Fruit fly (Drosophila melanogaster) whole organism, wandering third instar larva: ENCODE data around the gene Saysd1.

Experiments used
- Abd-B ChIP-seq: fragments of >200 bp; optimal IDR thresholded peaks from 2 replicates; lab custom pipeline; 2017; ENCODE audit warnings: missing biosample characterization, missing genetic modification characterization
- CG32264 ChIP-seq: fragments of 200-800 bp; sonication (Bioruptor generic); optimal IDR thresholded peaks from 2 replicates; lab custom pipeline; 2016; ENCODE audit warnings: missing biosample characterization, missing genetic modification characterization
- CG9705 ChIP-seq: fragments of 200-800 bp; sonication (Bioruptor generic); optimal IDR thresholded peaks from 2 replicates; lab custom pipeline; 2018; ENCODE audit warnings: missing biosample characterization, mild to moderate bottlenecking, missing genetic modification characterization
- CrebA ChIP-seq: fragments of 200-800 bp; sonication (Bioruptor generic); optimal IDR thresholded peaks from 2 replicates; lab custom pipeline; 2016; ENCODE audit warnings: missing biosample characterization, mild to moderate bottlenecking, missing genetic modification characterization, borderline replicate concordance
- Dfd ChIP-seq: fragments of >200 bp; optimal IDR thresholded peaks from 2 replicates; lab custom pipeline; 2017; ENCODE audit warnings: missing biosample characterization, missing genetic modification characterization
- Dif ChIP-seq: fragments of 200-275, 200-300 bp; sonication (Bioruptor generic); optimal IDR thresholded peaks from 2 replicates; lab custom pipeline; 2018; ENCODE audit warnings: missing biosample characterization, missing genetic modification characterization; ENCODE audit not compliant: partially characterized antibody
- GATAd ChIP-seq: sonication (Bioruptor generic); optimal IDR thresholded peaks from 2 replicates; lab custom pipeline; 2016; ENCODE audit warnings: missing biosample characterization, missing genetic modification characterization
- HLH106 ChIP-seq: fragments of 200-800 bp; optimal IDR thresholded peaks from 3 replicates; lab custom pipeline; 2019; ENCODE audit warnings: missing biosample characterization, mild to moderate bottlenecking, missing genetic modification characterization, moderate library complexity
- Hnf4 ChIP-seq: fragments of 200-800 bp; sonication (Bioruptor generic); optimal IDR thresholded peaks from 2 replicates; lab custom pipeline; 2016; ENCODE audit warnings: missing biosample characterization, mild to moderate bottlenecking, missing genetic modification characterization
- Hr78 ChIP-seq: fragments of >200 bp; optimal IDR thresholded peaks from 2 replicates; lab custom pipeline; 2017; ENCODE audit warnings: missing biosample characterization, missing genetic modification characterization
- Hr83 ChIP-seq: fragments of 200-300 bp; sonication (Bioruptor generic); optimal IDR thresholded peaks from 2 replicates; lab custom pipeline; 2016; ENCODE audit warnings: missing biosample characterization, mild to moderate bottlenecking, missing genetic modification characterization, moderate library complexity; ENCODE audit not compliant: poor library complexity, severe bottlenecking
- Jra ChIP-seq: sonication (Bioruptor generic); optimal IDR thresholded peaks from 2 replicates; lab custom pipeline; 2016; ENCODE audit warnings: missing biosample characterization, missing genetic modification characterization
- Mio ChIP-seq: sonication (Bioruptor generic); optimal IDR thresholded peaks from 2 replicates; lab custom pipeline; 2016; ENCODE audit warnings: missing biosample characterization, missing genetic modification characterization
- Myc ChIP-seq: fragments of >200 bp; optimal IDR thresholded peaks from 2 replicates; lab custom pipeline; 2017
- N ChIP-seq: fragments of >200 bp; optimal IDR thresholded peaks from 2 replicates; lab custom pipeline; 2018; ENCODE audit warnings: missing biosample characterization, missing external identifiers, missing genetic modification characterization
- OdsH ChIP-seq: fragments of 200-800 bp; sonication (Bioruptor generic); optimal IDR thresholded peaks from 2 replicates; lab custom pipeline; 2016; ENCODE audit warnings: missing biosample characterization, mild to moderate bottlenecking, missing genetic modification characterization
- Rel ChIP-seq, 2 experiments: fragments of 200-800 bp; sonication (Bioruptor generic) in 1 of 2; optimal IDR thresholded peaks; 2 replicates in 1 of 2; 3 replicates in 1 of 2; lab custom pipeline; 2016 to 2019; ENCODE audit warnings: mild to moderate bottlenecking in 2 of 2, missing biosample characterization in 2 of 2, missing genetic modification characterization in 2 of 2, moderate library complexity in 1 of 2
- Sp1 ChIP-seq: fragments of 200-800 bp; sonication (Bioruptor generic); optimal IDR thresholded peaks from 3 replicates; lab custom pipeline; 2019; ENCODE audit warnings: missing biosample characterization, mild to moderate bottlenecking, missing genetic modification characterization, moderate library complexity
- Vsx2 ChIP-seq: fragments of 200-300, 225-300 bp; sonication (Bioruptor generic); optimal IDR thresholded peaks from 2 replicates; lab custom pipeline; 2018; ENCODE audit warnings: missing biosample characterization, missing genetic modification characterization; ENCODE audit not compliant: partially characterized antibody
- br ChIP-seq: fragments of 200-800 bp; sonication (Bioruptor generic); optimal IDR thresholded peaks from 2 replicates; lab custom pipeline; 2016; ENCODE audit warnings: missing biosample characterization, missing genetic modification characterization
- brk ChIP-seq: fragments of 200-800 bp; sonication (Bioruptor generic); optimal IDR thresholded peaks from 2 replicates; lab custom pipeline; 2016; ENCODE audit warnings: missing biosample characterization, mild to moderate bottlenecking, missing genetic modification characterization
- dl ChIP-seq, 2 experiments: fragments of 175-275, 200-275 bp in 1 of 2; fragments of 200-275 bp in 1 of 2; sonication (Bioruptor generic); optimal IDR thresholded peaks; lab custom pipeline; 2018; ENCODE audit warnings: mild to moderate bottlenecking in 2 of 2, missing biosample characterization in 2 of 2, missing genetic modification characterization in 2 of 2, moderate library complexity in 2 of 2; ENCODE audit not compliant: partially characterized antibody in 2 of 2, insufficient read depth in 1 of 2
- dmrt93B ChIP-seq: fragments of 200-800 bp; sonication (Bioruptor generic); optimal IDR thresholded peaks from 2 replicates; lab custom pipeline; 2018; ENCODE audit warnings: missing biosample characterization, mild to moderate bottlenecking, missing genetic modification characterization
- dsf ChIP-seq: sonication (Bioruptor generic); optimal IDR thresholded peaks from 2 replicates; lab custom pipeline; 2016; ENCODE audit warnings: missing biosample characterization, missing genetic modification characterization, borderline replicate concordance
- ey ChIP-seq: fragments of 200-800 bp; sonication (Bioruptor generic); optimal IDR thresholded peaks from 2 replicates; lab custom pipeline; 2016; ENCODE audit warnings: missing biosample characterization, missing genetic modification characterization
- foxo ChIP-seq, 2 experiments: fragments of 200-800 bp; sonication (Bioruptor generic); optimal IDR thresholded peaks; 2 replicates in 1 of 2; 3 replicates in 1 of 2; lab custom pipeline; 2016 to 2017; ENCODE audit warnings: missing biosample characterization in 2 of 2, missing genetic modification characterization in 2 of 2
- fru ChIP-seq: fragments of 200-800 bp; sonication (Bioruptor generic); optimal IDR thresholded peaks from 3 replicates; lab custom pipeline; 2016; ENCODE audit warnings: missing biosample characterization, mild to moderate bottlenecking, missing genetic modification characterization
- h ChIP-seq: fragments of 200-800 bp; sonication (Bioruptor generic); optimal IDR thresholded peaks from 3 replicates; lab custom pipeline; 2016; ENCODE audit warnings: missing biosample characterization, mild to moderate bottlenecking, missing genetic modification characterization
- jim ChIP-seq: fragments of 175-275, 200-325 bp; sonication (Bioruptor generic); optimal IDR thresholded peaks from 2 replicates; lab custom pipeline; 2016; ENCODE audit warnings: missing biosample characterization, mild to moderate bottlenecking, missing genetic modification characterization
- lola ChIP-seq: fragments of >200 bp; optimal IDR thresholded peaks from 2 replicates; lab custom pipeline; 2017; ENCODE audit warnings: missing biosample characterization, missing genetic modification characterization
- pan ChIP-seq: fragments of >200 bp; optimal IDR thresholded peaks from 2 replicates; lab custom pipeline; 2017
- psq ChIP-seq: fragments of 200-800 bp; sonication (Bioruptor generic); optimal IDR thresholded peaks from 3 replicates; lab custom pipeline; 2017; ENCODE audit warnings: missing biosample characterization, mild to moderate bottlenecking, missing genetic modification characterization, moderate library complexity
- rgr ChIP-seq: fragments of 200-800 bp; sonication (Bioruptor generic); optimal IDR thresholded peaks from 3 replicates; lab custom pipeline; 2016; ENCODE audit warnings: missing biosample characterization, mild to moderate bottlenecking, missing genetic modification characterization
- sage ChIP-seq: fragments of 200-800 bp; sonication (Bioruptor generic); optimal IDR thresholded peaks from 2 replicates; lab custom pipeline; 2016; ENCODE audit warnings: missing biosample characterization, mild to moderate bottlenecking, missing genetic modification characterization
- sv ChIP-seq: fragments of 200-800 bp; sonication (Bioruptor generic); optimal IDR thresholded peaks from 3 replicates; lab custom pipeline; 2016; ENCODE audit warnings: missing biosample characterization, missing genetic modification characterization
- tai ChIP-seq: sonication (Bioruptor generic); optimal IDR thresholded peaks from 2 replicates; lab custom pipeline; 2016; ENCODE audit warnings: missing biosample characterization, missing genetic modification characterization
- usp ChIP-seq: fragments of >200 bp; optimal IDR thresholded peaks from 2 replicates; lab custom pipeline; 2017; ENCODE audit warnings: missing biosample characterization, missing genetic modification characterization
- woc ChIP-seq: sonication (Bioruptor generic); optimal IDR thresholded peaks from 2 replicates; lab custom pipeline; 2016; ENCODE audit warnings: missing biosample characterization, mild to moderate bottlenecking, missing genetic modification characterization

The Saysd1 gene

DNA sequence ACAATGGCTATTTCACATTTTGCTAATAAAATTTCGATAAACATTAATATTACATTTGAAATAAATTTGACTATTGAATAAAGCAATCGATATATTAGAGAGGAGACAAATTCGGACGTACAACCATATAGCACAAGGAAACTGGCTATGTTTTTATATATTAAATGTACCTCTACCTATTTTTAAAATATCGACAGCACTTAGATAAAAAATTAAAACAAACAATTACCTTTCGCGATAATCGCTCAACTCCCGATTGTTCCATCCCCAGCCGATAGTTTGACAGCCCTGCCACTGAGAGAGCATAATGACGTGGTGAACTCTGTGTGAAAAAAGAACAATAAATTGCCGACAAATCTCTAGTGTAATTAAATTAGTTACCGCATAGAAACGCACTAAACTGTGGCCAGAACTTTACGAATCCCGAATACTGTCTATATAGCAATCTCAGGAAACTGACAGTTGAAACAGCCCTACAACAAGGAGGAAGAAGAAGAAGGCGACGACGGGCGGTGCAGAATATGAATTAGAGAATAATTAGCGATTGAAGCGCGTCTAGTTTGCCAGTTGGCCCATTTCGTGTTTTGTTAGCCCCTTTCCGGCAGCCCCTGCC lies 43.7 kb upstream of the Saysd1 start, which contains the start of gene CG11857:
CG11857 (plus strand) TSS at position 271 of the 613 bp plus-strand sequence.
- TF ChIP-seq OdsH (GFP tag; lab: Kevin White, UChicago) (peak; percentile 96), dl (GFP tag; optimal IDR thresholded peaks at IDR 0.05; lab: Kevin White, UChicago; ENCODE audit: insufficient read depth in 1 of 2, partially characterized antibody in 2 of 2) (no peak), CG32264 (GFP tag; lab: Kevin White, UChicago) (peak; percentile 93), fru (peak; percentile 97), Rel (GFP tag; optimal IDR thresholded peaks at IDR 0.05; lab: Kevin White, UChicago) (peak; percentile 40), Rel (tag; optimal IDR thresholded peaks at IDR 0.05; lab: Kevin White, UChicago) (peak; percentile 82), Sp1 (GFP tag; lab: Kevin White, UChicago) (peak; percentile 96), Jra (GFP tag; lab: Kevin White, UChicago) (peak; percentile 98), tai (GFP tag; lab: Kevin White, UChicago) (no peak), h (GFP tag; lab: Kevin White, UChicago) (peak; percentile 99), dmrt93B (peak; percentile 96), dsf (GFP tag; lab: Kevin White, UChicago) (peak; percentile 94), Hr78 (no peak), GATAd (GFP tag; lab: Kevin White, UChicago) (peak; percentile 94), jim (GFP tag; lab: Kevin White, UChicago) (peak; percentile 43), ey (GFP tag; lab: Kevin White, UChicago) (peak; percentile 97), Hnf4 (GFP tag; lab: Kevin White, UChicago) (peak; percentile 99), HLH106 (peak; percentile 98), Dif (GFP tag; lab: Kevin White, UChicago) (no peak), Mio (GFP tag; lab: Kevin White, UChicago) (peak; percentile 79), CG9705 (GFP tag; lab: Kevin White, UChicago) (peak; percentile 95), rgr (peak; percentile 98), pan (lab: Kevin White, UChicago) (no peak), sv (GFP tag; lab: Kevin White, UChicago) (peak; percentile 98), CrebA (GFP tag; lab: Kevin White, UChicago) (no peak), psq (GFP tag; lab: Kevin White, UChicago) (peak; percentile 94), Vsx2 (GFP tag; lab: Kevin White, UChicago) (no peak), Abd-B (GFP tag; lab: Kevin White, UChicago) (no peak), Dfd (GFP tag; lab: Kevin White, UChicago) (no peak), brk (GFP tag; lab: Kevin White, UChicago) (no peak), Hr83 (peak; percentile 96), br (GFP tag; lab: Kevin White, UChicago) (peak; percentile 96), sage (no peak), Myc (lab: Kevin White, UChicago) (peak; percentile 25), usp (GFP tag; lab: Kevin White, UChicago) (no peak), woc (GFP tag; lab: Kevin White, UChicago) (peak; percentile 97), lola (GFP tag; lab: Kevin White, UChicago) (no peak), N (GFP tag; lab: Kevin White, UChicago) (no peak), foxo (GFP tag; optimal IDR thresholded peaks at IDR 0.05; lab: Kevin White, UChicago) (peak; percentile 89 to 98)
